Worm (Caenorhabditis elegans) whole organism, mixed stage, embryonic: ENCODE results near the gene F33G12.3.

ENCODE experiments used
- M03D4.4 ChIP-seq: sonication (generic microtip); optimal IDR thresholded peaks from 2 replicates; lab custom pipeline; 2017; ENCODE audit warnings: mild to moderate bottlenecking, missing genetic modification characterization, missing compliant biosample characterization
- bed-3 ChIP-seq: fragments of 200-800 bp; sonication (Bioruptor generic); optimal IDR thresholded peaks from 3 replicates; lab custom pipeline; 2018; ENCODE audit warnings: mild to moderate bottlenecking, missing genetic modification characterization, moderate library complexity, missing compliant biosample characterization
- blmp-1 ChIP-seq: fragments of 150-350 bp; optimal IDR thresholded peaks from 2 replicates; lab custom pipeline; 2014; ENCODE audit warnings: missing biosample characterization, missing genetic modification characterization
- ceh-39 ChIP-seq: fragments of 150-350 bp; optimal IDR thresholded peaks from 2 replicates; lab custom pipeline; 2014; ENCODE audit warnings: missing biosample characterization, missing genetic modification characterization
- ceh-43 ChIP-seq: fragments of 200-800 bp; sonication (Bioruptor generic); optimal IDR thresholded peaks from 2 replicates; lab custom pipeline; 2018; ENCODE audit warnings: mild to moderate bottlenecking, missing genetic modification characterization, moderate library complexity, missing compliant biosample characterization
- ceh-83 ChIP-seq: fragments of 200-800 bp; sonication (Bioruptor generic); optimal IDR thresholded peaks from 2 replicates; lab custom pipeline; 2018; ENCODE audit warnings: mild to moderate bottlenecking, missing genetic modification characterization, missing compliant biosample characterization
- ces-1 ChIP-seq: fragments of 150-350 bp; optimal IDR thresholded peaks from 2 replicates; lab custom pipeline; 2014; ENCODE audit warnings: missing biosample characterization, missing genetic modification reagents, missing genetic modification characterization
- cnd-1 ChIP-seq: fragments of 200-800 bp; sonication (Bioruptor generic); optimal IDR thresholded peaks from 2 replicates; lab custom pipeline; 2018; ENCODE audit warnings: mild to moderate bottlenecking, missing genetic modification characterization, missing compliant biosample characterization
- drap-1 ChIP-seq: fragments of 200-800 bp; sonication (Bioruptor generic); optimal IDR thresholded peaks from 3 replicates; lab custom pipeline; 2018; ENCODE audit warnings: mild to moderate bottlenecking, missing genetic modification characterization, missing compliant biosample characterization
- elt-1 ChIP-seq: sonication (generic microtip); optimal IDR thresholded peaks from 2 replicates; lab custom pipeline; 2017; ENCODE audit warnings: missing genetic modification characterization, mild to moderate bottlenecking, missing compliant biosample characterization, antibody characterized with exemption, moderate library complexity, borderline replicate concordance; ENCODE audit not compliant: insufficient read depth
- elt-3 ChIP-seq: fragments of 150-350 bp; optimal IDR thresholded peaks from 2 replicates; lab custom pipeline; 2014; ENCODE audit warnings: missing biosample characterization, missing genetic modification characterization
- flh-1 ChIP-seq: fragments of 200-800 bp; sonication (Bioruptor generic); optimal IDR thresholded peaks from 2 replicates; lab custom pipeline; 2018; ENCODE audit warnings: mild to moderate bottlenecking, missing genetic modification characterization, moderate library complexity, missing compliant biosample characterization
- ham-2 ChIP-seq: fragments of 200-800 bp; sonication (Bioruptor generic); optimal IDR thresholded peaks from 2 replicates; lab custom pipeline; 2018; ENCODE audit warnings: mild to moderate bottlenecking, missing genetic modification characterization, missing compliant biosample characterization
- hlh-1 ChIP-seq: fragments of 150-350 bp; optimal IDR thresholded peaks from 2 replicates; lab custom pipeline; 2014; ENCODE audit warnings: missing biosample characterization, missing genetic modification reagents, missing genetic modification characterization
- lin-13 ChIP-seq: fragments of 150-350 bp; optimal IDR thresholded peaks from 2 replicates; lab custom pipeline; 2014; ENCODE audit warnings: missing biosample characterization, missing genetic modification characterization
- lin-32 ChIP-seq: fragments of 200-800 bp; sonication (Bioruptor generic); optimal IDR thresholded peaks from 2 replicates; lab custom pipeline; 2018; ENCODE audit warnings: mild to moderate bottlenecking, missing genetic modification characterization, missing compliant biosample characterization
- lsy-2 ChIP-seq: fragments of 150-350 bp; optimal IDR thresholded peaks from 2 replicates; lab custom pipeline; 2014; ENCODE audit warnings: missing biosample characterization, missing genetic modification characterization
- mab-5 ChIP-seq: fragments of 150-350 bp; optimal IDR thresholded peaks from 2 replicates; lab custom pipeline; 2014; ENCODE audit warnings: missing biosample characterization, missing genetic modification characterization
- mls-2 ChIP-seq: sonication (generic microtip); optimal IDR thresholded peaks from 2 replicates; lab custom pipeline; 2016; ENCODE audit warnings: mild to moderate bottlenecking, missing genetic modification characterization, moderate library complexity, missing compliant biosample characterization
- nhr-12 ChIP-seq: fragments of 150-350 bp; optimal IDR thresholded peaks from 2 replicates; lab custom pipeline; 2014; ENCODE audit warnings: missing biosample characterization, missing genetic modification characterization
- nhr-2 ChIP-seq: fragments of 150-350 bp; optimal IDR thresholded peaks from 2 replicates; lab custom pipeline; 2014; ENCODE audit warnings: missing biosample characterization, missing genetic modification characterization
- nhr-237 ChIP-seq: fragments of 150-350 bp; optimal IDR thresholded peaks from 2 replicates; lab custom pipeline; 2014; ENCODE audit warnings: missing biosample characterization, missing genetic modification characterization
- nhr-28 ChIP-seq: fragments of 150-350 bp; optimal IDR thresholded peaks from 2 replicates; lab custom pipeline; 2014; ENCODE audit warnings: missing biosample characterization, missing genetic modification characterization
- nhr-76 ChIP-seq: sonication (generic microtip); optimal IDR thresholded peaks from 2 replicates; lab custom pipeline; 2017; ENCODE audit warnings: missing biosample characterization, missing genetic modification characterization
- pha-4 ChIP-seq: fragments of 150-350 bp; optimal IDR thresholded peaks from 2 replicates; lab custom pipeline; 2018; ENCODE audit warnings: missing biosample characterization, missing genetic modification reagents, missing genetic modification characterization
- sem-2 ChIP-seq: fragments of 200-800 bp; sonication (Bioruptor generic); optimal IDR thresholded peaks from 2 replicates; lab custom pipeline; 2018; ENCODE audit warnings: mild to moderate bottlenecking, missing genetic modification characterization, missing compliant biosample characterization
- snpc-4 ChIP-seq: fragments of 150-350 bp; optimal IDR thresholded peaks from 2 replicates; lab custom pipeline; 2014; ENCODE audit warnings: missing biosample characterization, missing genetic modification characterization
- sptf-1 ChIP-seq: sonication (generic microtip); optimal IDR thresholded peaks from 2 replicates; lab custom pipeline; 2017; ENCODE audit warnings: mild to moderate bottlenecking, missing genetic modification characterization, moderate library complexity, missing compliant biosample characterization
- tbx-8 ChIP-seq: fragments of 200-800 bp; sonication (Bioruptor generic); optimal IDR thresholded peaks from 2 replicates; lab custom pipeline; 2018; ENCODE audit warnings: mild to moderate bottlenecking, missing genetic modification characterization, moderate library complexity, missing compliant biosample characterization
- unc-120 ChIP-seq: sonication (generic microtip); optimal IDR thresholded peaks from 2 replicates; lab custom pipeline; 2017; ENCODE audit warnings: missing genetic modification characterization, missing compliant biosample characterization; ENCODE audit not compliant: poor library complexity, severe bottlenecking
- unc-39 ChIP-seq: fragments of 150-350 bp; optimal IDR thresholded peaks from 2 replicates; lab custom pipeline; 2014; ENCODE audit warnings: missing biosample characterization, missing genetic modification characterization
- zip-8 ChIP-seq: fragments of 150-350 bp; optimal IDR thresholded peaks from 2 replicates; lab custom pipeline; 2014; ENCODE audit warnings: missing biosample characterization, missing genetic modification characterization

The F33G12.3 gene

ce11 chrII:5011978-5012377 lies 21.9 kb downstream of the F33G12.3 start, which contains the start of gene F59A6.12:
Gene F59A6.12 (minus strand): TSS chrII:5012078.
- TF ChIP-seq blmp-1 (tag; lab: Kevin White, UChicago) (no peak), unc-120 (tag; lab: Kevin White, UChicago) (no peak), M03D4.4 (tag; lab: Kevin White, UChicago) (no peak), ham-2 (GFP tag; lab: Kevin White, UChicago) (no peak), pha-4 (tag; lab: Kevin White, UChicago) (no peak), ceh-39 (tag; lab: Kevin White, UChicago) (no peak), sem-2 (no peak), mab-5 (tag; lab: Kevin White, UChicago) (no peak), lin-13 (tag; lab: Kevin White, UChicago) (no peak)

ce11 chrII:5008033-5008432 lies 25.8 kb downstream of the F33G12.3 start, which contains the start of gene F59A6.3:
Gene F59A6.3 (plus strand): TSS chrII:5008333.
- TF ChIP-seq blmp-1 (tag; lab: Kevin White, UChicago), result no peak
- no peak for TF ChIP-seq ces-1 (GFP tag; lab: Kevin White, UChicago)
- no peak for TF ChIP-seq elt-1 (tag; lab: Kevin White, UChicago)
- no peak for TF ChIP-seq flh-1 (GFP tag; lab: Kevin White, UChicago)
- no peak for TF ChIP-seq nhr-237 (tag; lab: Kevin White, UChicago)
- TF ChIP-seq M03D4.4 (tag; lab: Kevin White, UChicago), result no peak
- no peak for TF ChIP-seq tbx-8 (GFP tag; lab: Kevin White, UChicago)
- TF ChIP-seq sem-2, result no peak
- TF ChIP-seq mab-5 (tag; lab: Kevin White, UChicago), result no peak
- TF ChIP-seq nhr-12, result no peak
- no peak for TF ChIP-seq drap-1 (GFP tag; lab: Kevin White, UChicago)
- TF ChIP-seq ceh-43 (GFP tag; lab: Kevin White, UChicago), result no peak
- no peak for TF ChIP-seq zip-8 (tag; lab: Kevin White, UChicago)
- no peak for TF ChIP-seq elt-3 (tag; lab: Kevin White, UChicago)
- TF ChIP-seq hlh-1 (tag; lab: Kevin White, UChicago), result no peak
- no peak for TF ChIP-seq lsy-2 (tag; lab: Kevin White, UChicago)
- TF ChIP-seq sptf-1, result no peak
- TF ChIP-seq snpc-4 (tag; lab: Kevin White, UChicago), result no peak
- TF ChIP-seq unc-39 (tag; lab: Kevin White, UChicago), result no peak

- TF ChIP-seq zip-8 (tag; lab: Kevin White, UChicago) (no peak), nhr-2 (tag; lab: Kevin White, UChicago) (no peak), nhr-12 (no peak), bed-3 (GFP tag; lab: Kevin White, UChicago) (no peak), nhr-76 (tag; lab: Kevin White, UChicago) (no peak), cnd-1 (tag; lab: Kevin White, UChicago) (no peak), ham-2 (GFP tag; lab: Kevin White, UChicago) (no peak), mab-5 (tag; lab: Kevin White, UChicago) (no peak), lin-32 (GFP tag; lab: Kevin White, UChicago) (no peak), ceh-43 (GFP tag; lab: Kevin White, UChicago) (no peak), mls-2 (no peak), snpc-4 (tag; lab: Kevin White, UChicago) (no peak), nhr-237 (tag; lab: Kevin White, UChicago) (no peak), nhr-28 (tag; lab: Kevin White, UChicago) (no peak)
These were observed 29.1 kb downstream of the F33G12.3 start, which contains the start of gene F59A6.4 for ce11 chrII:5004781-5005180. Gene F59A6.4 (plus strand): TSS chrII:5005081.

- no peak for TF ChIP-seq unc-120 (tag; lab: Kevin White, UChicago)
- no peak for TF ChIP-seq zip-8 (tag; lab: Kevin White, UChicago)
- TF ChIP-seq ceh-43 (GFP tag; lab: Kevin White, UChicago), result no peak
- TF ChIP-seq blmp-1 (tag; lab: Kevin White, UChicago), result no peak
- no peak for TF ChIP-seq nhr-2 (tag; lab: Kevin White, UChicago)
- TF ChIP-seq ceh-39 (tag; lab: Kevin White, UChicago), result no peak
- TF ChIP-seq M03D4.4 (tag; lab: Kevin White, UChicago), result no peak
- no peak for TF ChIP-seq ces-1 (GFP tag; lab: Kevin White, UChicago)
- no peak for TF ChIP-seq lsy-2 (tag; lab: Kevin White, UChicago)
- no peak for TF ChIP-seq ham-2 (GFP tag; lab: Kevin White, UChicago)
- no peak for TF ChIP-seq ceh-83 (GFP tag; lab: Kevin White, UChicago)
These were observed 30.2 kb downstream of the F33G12.3 start, which contains the start of gene F59A6.10 for ce11 chrII:5003660-5004059. Gene F59A6.10 (plus strand): TSS chrII:5003960.
